Fruit fly (Drosophila melanogaster): ENCODE results near the gene AgmNAT.
A peak's percentile ranks its signal among the peaks of the same experiment; 100 is the strongest.

Gene AgmNAT

DNA sequence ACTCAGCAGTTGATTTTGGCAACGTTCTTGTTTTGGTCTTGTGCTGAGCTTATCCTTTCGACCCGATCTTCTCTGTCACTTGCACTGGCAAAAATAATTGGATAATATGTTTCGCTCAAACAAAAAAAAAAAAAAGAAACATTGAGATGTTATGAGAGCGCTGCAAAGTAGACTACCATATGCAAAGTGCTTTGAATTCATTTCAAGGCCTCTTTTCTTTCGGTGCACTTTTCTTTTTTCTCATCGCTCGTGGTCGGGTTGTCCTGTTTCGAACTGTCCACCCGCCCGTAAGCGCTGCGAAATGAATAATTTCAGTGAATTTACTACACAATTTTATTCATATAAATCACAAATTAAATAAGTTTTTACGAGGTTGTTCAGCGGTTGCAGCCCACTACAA lies 4.4 kb upstream of the AgmNAT start (continued):
- TF ChIP-seq hkb (optimal IDR thresholded peaks at IDR 0.05): no peak
- no peak for TF ChIP-seq hkb (GFP tag; IDR thresholded peaks at IDR 0.05)
- TF ChIP-seq Deaf1 (tag; optimal IDR thresholded peaks at IDR 0.05): no peak
- no peak for TF ChIP-seq Opbp (GFP tag; IDR thresholded peaks at IDR 0.05; ENCODE audit: partially characterized antibody)
- TF ChIP-seq Rfx (GFP tag; IDR thresholded peaks at IDR 0.05): 0 out of 2 replicates have a peak, but pooled peaks have one; percentile 21
- TF ChIP-seq pum (GFP tag; optimal IDR thresholded peaks at IDR 0.05): no peak
- no peak for TF ChIP-seq Hand (GFP tag; optimal IDR thresholded peaks at IDR 0.05)
- TF ChIP-seq ase (GFP tag; IDR thresholded peaks at IDR 0.05): no peak
- no peak for TF ChIP-seq z (GFP tag; IDR thresholded peaks at IDR 0.05)
- no peak for TF ChIP-seq CG10543 (GFP tag; optimal IDR thresholded peaks at IDR 0.05)
- TF ChIP-seq CG2120 (GFP tag; optimal IDR thresholded peaks at IDR 0.05): peak; percentile 24
- no peak for TF ChIP-seq luna (GFP tag; optimal IDR thresholded peaks at IDR 0.05)
- no peak for TF ChIP-seq slp2 (GFP tag; optimal IDR thresholded peaks at IDR 0.05)
- TF ChIP-seq CG11695 (GFP tag; IDR thresholded peaks at IDR 0.05): no peak
- peak; percentile 24; the same call in 1 of the 2 replicates for TF ChIP-seq Ptx1 (GFP tag; IDR thresholded peaks at IDR 0.05)
- TF ChIP-seq C15 (GFP tag; IDR thresholded peaks at IDR 0.05): no peak
- no peak for TF ChIP-seq Nf-YB (GFP tag; optimal IDR thresholded peaks at IDR 0.05)
- peak; percentile 57 for TF ChIP-seq Med (GFP tag)
- TF ChIP-seq sd (tag; optimal IDR thresholded peaks at IDR 0.05): no peak

DNA sequence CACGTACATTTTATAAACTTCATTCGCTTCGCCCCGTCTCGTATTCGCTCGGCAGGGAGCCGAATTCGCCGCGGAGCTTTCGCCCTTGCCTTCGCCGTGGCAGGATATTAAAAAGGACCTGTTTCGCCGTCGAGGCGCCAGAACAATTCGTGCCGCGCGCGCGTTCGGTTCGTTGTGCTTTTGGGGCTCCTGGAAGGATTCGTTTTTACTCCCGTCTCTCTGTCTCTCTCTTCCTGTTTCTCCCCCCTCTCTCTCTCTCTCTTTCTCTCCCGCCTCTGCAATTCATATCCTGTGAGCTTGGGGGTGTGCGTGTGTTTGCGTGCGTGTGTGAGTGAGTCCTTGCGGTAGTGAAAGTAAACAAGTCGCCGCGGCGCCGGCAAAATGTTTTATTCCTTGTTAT lies 2.8 kb upstream of the AgmNAT start, which contains the start of gene CG15765:
Gene CG15765 (plus strand): TSS at position 132 of the 400 bp plus-strand sequence.
- TF ChIP-seq onecut (GFP tag; IDR thresholded peaks at IDR 0.05): no peak
- no peak for TF ChIP-seq wor (GFP tag; IDR thresholded peaks at IDR 0.05)
- TF ChIP-seq hth (optimal IDR thresholded peaks at IDR 0.05): no peak
- TF ChIP-seq vvl (GFP tag; IDR thresholded peaks at IDR 0.05): no peak
- no peak for TF ChIP-seq CG10431 (GFP tag; optimal IDR thresholded peaks at IDR 0.05)
- TF ChIP-seq crol (GFP tag; IDR thresholded peaks at IDR 0.05): no peak
- TF ChIP-seq CG3163 (GFP tag; optimal IDR thresholded peaks at IDR 0.05): no peak
- no peak for TF ChIP-seq Hr39 (optimal IDR thresholded peaks at IDR 0.05)
- no peak for TF ChIP-seq pum (GFP tag; optimal IDR thresholded peaks at IDR 0.05)
- no peak for TF ChIP-seq CG17568 (GFP tag; optimal IDR thresholded peaks at IDR 0.05)
- TF ChIP-seq abd-A (tag; optimal IDR thresholded peaks at IDR 0.05): peak; percentile 38
- TF ChIP-seq fd3F (GFP tag; optimal IDR thresholded peaks at IDR 0.05): no peak
- no peak for TF ChIP-seq stc (GFP tag; IDR thresholded peaks at IDR 0.05)
- TF ChIP-seq Bgb (GFP tag; IDR thresholded peaks at IDR 0.05; ENCODE audit: partially characterized antibody): no peak
- TF ChIP-seq ftz-f1 (GFP tag; optimal IDR thresholded peaks at IDR 0.05): no peak
- TF ChIP-seq CG17328 (GFP tag; IDR thresholded peaks at IDR 0.05): no peak
- no peak for TF ChIP-seq CG1792 (GFP tag; optimal IDR thresholded peaks at IDR 0.05)
- no peak for TF ChIP-seq CG18011 (GFP tag; optimal IDR thresholded peaks at IDR 0.05)
- no peak for TF ChIP-seq ems (GFP tag; optimal IDR thresholded peaks at IDR 0.05)
- TF ChIP-seq Nf-YC (tag; optimal IDR thresholded peaks at IDR 0.05): no peak
- TF ChIP-seq dysf (GFP tag; IDR thresholded peaks at IDR 0.05): no peak
- TF ChIP-seq shn (GFP tag; optimal IDR thresholded peaks at IDR 0.05): no peak
- no peak for TF ChIP-seq tin (GFP tag; optimal IDR thresholded peaks at IDR 0.05)
- TF ChIP-seq CG4282 (GFP tag; optimal IDR thresholded peaks at IDR 0.05): no peak
- TF ChIP-seq CG15269 (tag; optimal IDR thresholded peaks at IDR 0.05): no peak
- TF ChIP-seq Hr78 (GFP tag; optimal IDR thresholded peaks at IDR 0.05): no peak
- no peak for TF ChIP-seq maf-S (GFP tag; optimal IDR thresholded peaks at IDR 0.05)
- no peak for TF ChIP-seq CG8924 (tag; optimal IDR thresholded peaks at IDR 0.05)
- no peak for TF ChIP-seq tx (GFP tag; optimal IDR thresholded peaks at IDR 0.05)
- no peak for TF ChIP-seq H15 (GFP tag; IDR thresholded peaks at IDR 0.05)
- no peak for TF ChIP-seq her (GFP tag; optimal IDR thresholded peaks at IDR 0.05)
- TF ChIP-seq ranshi (GFP tag; IDR thresholded peaks at IDR 0.05): no peak
- TF ChIP-seq CG1832 (GFP tag; optimal IDR thresholded peaks at IDR 0.05): peak; percentile 25
- TF ChIP-seq jumu (GFP tag; optimal IDR thresholded peaks at IDR 0.05): no peak
- TF ChIP-seq chinmo (GFP tag; IDR thresholded peaks at IDR 0.05; ENCODE audit: partially characterized antibody): 0 out of 4 replicates have a peak, but pooled peaks have one; percentile 11
- peak; percentile 61 for TF ChIP-seq Deaf1 (tag; optimal IDR thresholded peaks at IDR 0.05)
